Worm (Caenorhabditis elegans) whole organism, L4/young adult: ENCODE data around the gene rpl-23.

ENCODE experiments used
- dao-5 ChIP-seq: sonication (generic microtip); optimal IDR thresholded peaks from 2 replicates; lab custom pipeline; 2016; ENCODE audit warnings: missing genotype, missing genetic modification characterization, moderate library complexity, missing compliant biosample characterization
- him-1 ChIP-seq: sonication (generic microtip); optimal IDR thresholded peaks from 2 replicates; lab custom pipeline; 2016; ENCODE audit warnings: missing genotype, missing genetic modification reagents, missing genetic modification characterization, missing compliant biosample characterization

- TF ChIP-seq him-1 (no peak), dao-5 (tag; lab: Kevin White, UChicago) (no peak)
Observed at ce11 chrIII:5719105-5719831, 13.3 kb upstream of the rpl-23 start.
